Worm (Caenorhabditis elegans) whole organism, L3 larva: Measurements from ENCODE around the gene emc-1.

Experiments
- R02D3.7 ChIP-seq: fragments of 150-350 bp; optimal IDR thresholded peaks from 2 replicates; lab custom pipeline; 2014; ENCODE audit warnings: missing biosample characterization, missing genetic modification characterization
- ZK546.5 ChIP-seq: sonication (generic microtip); optimal IDR thresholded peaks from 2 replicates; lab custom pipeline; 2017; ENCODE audit warnings: missing biosample characterization, missing genetic modification characterization
- aly-2 ChIP-seq: fragments of 150-350 bp; optimal IDR thresholded peaks from 2 replicates; lab custom pipeline; 2014; ENCODE audit warnings: missing biosample characterization, missing genetic modification characterization
- ama-1 ChIP-seq: fragments of 150-350 bp; optimal IDR thresholded peaks from 2 replicates; lab custom pipeline; 2018
- ceh-16 ChIP-seq: sonication (generic microtip); optimal IDR thresholded peaks from 2 replicates; lab custom pipeline; 2017; ENCODE audit warnings: missing biosample characterization, missing genetic modification characterization
- ceh-28 ChIP-seq: fragments of 150-350 bp; optimal IDR thresholded peaks from 2 replicates; lab custom pipeline; 2014; ENCODE audit warnings: missing biosample characterization, missing genetic modification reagents, missing genetic modification characterization
- ceh-82 ChIP-seq: fragments of 150-350 bp; optimal IDR thresholded peaks from 2 replicates; lab custom pipeline; 2014; ENCODE audit warnings: missing biosample characterization, missing genetic modification characterization
- egl-5 ChIP-seq: fragments of 150-350 bp; optimal IDR thresholded peaks from 2 replicates; lab custom pipeline; 2017; ENCODE audit warnings: missing biosample characterization, missing genetic modification reagents, missing genetic modification characterization, inconsistent platforms
- elt-1 ChIP-seq: fragments of 150-350 bp; optimal IDR thresholded peaks from 2 replicates; lab custom pipeline; 2014; ENCODE audit warnings: missing biosample characterization, missing genetic modification characterization
- elt-2 ChIP-seq: sonication (generic microtip); optimal IDR thresholded peaks from 2 replicates; lab custom pipeline; 2016; ENCODE audit warnings: missing genetic modification reagents, mild to moderate bottlenecking, missing genetic modification characterization, missing compliant biosample characterization
- elt-3 ChIP-seq, 3 experiments: fragments of 150-350 bp in 1 of 3; sonication (generic microtip) in 2 of 3; optimal IDR thresholded peaks; 2 replicates in 2 of 3; 4 replicates in 1 of 3; lab custom pipeline; 2014 to 2017; ENCODE audit warnings: missing biosample characterization in 3 of 3, missing genetic modification characterization in 3 of 3
- fkh-10 ChIP-seq: sonication (generic microtip); optimal IDR thresholded peaks from 2 replicates; lab custom pipeline; 2017; ENCODE audit warnings: missing biosample characterization, missing genetic modification reagents, missing genetic modification characterization
- fos-1 ChIP-seq: fragments of 150-350 bp; optimal IDR thresholded peaks from 2 replicates; lab custom pipeline; 2014; ENCODE audit warnings: missing biosample characterization, missing genetic modification characterization
- hmg-11 ChIP-seq: sonication (generic microtip); optimal IDR thresholded peaks from 2 replicates; lab custom pipeline; 2016; ENCODE audit warnings: missing genetic modification characterization, missing compliant biosample characterization
- lin-15B ChIP-seq: fragments of 150-350 bp; optimal IDR thresholded peaks from 2 replicates; lab custom pipeline; 2014; ENCODE audit warnings: missing biosample characterization, missing genetic modification characterization
- lin-39 ChIP-seq: fragments of 150-350 bp; optimal IDR thresholded peaks from 2 replicates; lab custom pipeline; 2018; ENCODE audit warnings: missing biosample characterization, missing genetic modification reagents, missing genetic modification characterization
- mdl-1 ChIP-seq: fragments of 150-350 bp; optimal IDR thresholded peaks from 2 replicates; lab custom pipeline; 2014; ENCODE audit warnings: missing biosample characterization, missing genetic modification characterization
- mml-1 ChIP-seq: fragments of 150-350 bp; sonication (generic microtip); optimal IDR thresholded peaks from 3 replicates; lab custom pipeline; 2014; ENCODE audit warnings: missing biosample characterization, missing genetic modification characterization
- nfya-1 ChIP-seq: sonication (generic microtip); optimal IDR thresholded peaks from 2 replicates; lab custom pipeline; 2017; ENCODE audit warnings: missing genetic modification characterization, mild to moderate bottlenecking, missing compliant biosample characterization, antibody characterized with exemption, moderate library complexity; ENCODE audit not compliant: insufficient read depth
- nhr-23 ChIP-seq: fragments of 150-350 bp; optimal IDR thresholded peaks from 2 replicates; lab custom pipeline; 2014; ENCODE audit warnings: missing biosample characterization, missing genetic modification reagents, missing genetic modification characterization
- nhr-237 ChIP-seq: fragments of 150-350 bp; optimal IDR thresholded peaks from 2 replicates; lab custom pipeline; 2014; ENCODE audit warnings: missing biosample characterization, missing genetic modification characterization
- nhr-28 ChIP-seq: fragments of 150-350 bp; optimal IDR thresholded peaks from 2 replicates; lab custom pipeline; 2014; ENCODE audit warnings: missing biosample characterization, missing genetic modification characterization
- nhr-43 ChIP-seq: sonication (generic microtip); optimal IDR thresholded peaks from 2 replicates; lab custom pipeline; 2016; ENCODE audit warnings: mild to moderate bottlenecking, missing genetic modification characterization, missing compliant biosample characterization; ENCODE audit not compliant: poor library complexity, severe bottlenecking
- nhr-76 ChIP-seq: fragments of 150-350 bp; sonication (generic microtip); optimal IDR thresholded peaks from 5 replicates; lab custom pipeline; 2014; ENCODE audit warnings: missing biosample characterization, missing genetic modification characterization
- nhr-77 ChIP-seq: fragments of 150-350 bp; optimal IDR thresholded peaks from 2 replicates; lab custom pipeline; 2014; ENCODE audit warnings: missing biosample characterization, missing genetic modification characterization
- pha-4 ChIP-seq: fragments of 150-350 bp; optimal IDR thresholded peaks from 2 replicates; lab custom pipeline; 2014; ENCODE audit warnings: missing biosample characterization, missing genetic modification reagents, missing genetic modification characterization
- pqm-1 ChIP-seq: fragments of 150-350 bp; optimal IDR thresholded peaks from 2 replicates; lab custom pipeline; 2017; ENCODE audit warnings: missing biosample characterization, missing genetic modification characterization, inconsistent platforms
- sea-2 ChIP-seq: fragments of 150-350 bp; sonication (generic microtip); optimal IDR thresholded peaks from 4 replicates; lab custom pipeline; 2014; ENCODE audit warnings: missing biosample characterization, missing genetic modification reagents, missing genetic modification characterization
- skn-1 ChIP-seq: fragments of 150-350 bp; optimal IDR thresholded peaks from 2 replicates; lab custom pipeline; 2014; ENCODE audit warnings: missing biosample characterization, missing genetic modification characterization
- snpc-4 ChIP-seq: fragments of 150-350 bp; optimal IDR thresholded peaks from 2 replicates; lab custom pipeline; 2014; ENCODE audit warnings: missing biosample characterization, missing genetic modification characterization
- unc-39 ChIP-seq: sonication (generic microtip); optimal IDR thresholded peaks from 4 replicates; lab custom pipeline; 2017; ENCODE audit warnings: missing biosample characterization, missing genetic modification characterization
- unc-62 ChIP-seq: fragments of 150-350 bp; sonication (generic microtip); optimal IDR thresholded peaks from 4 replicates; lab custom pipeline; 2014; ENCODE audit warnings: missing biosample characterization, missing genetic modification reagents, missing genetic modification characterization

emc-1 gene

ce11 chrII:1517354-1517753 lies 17.2 kb upstream of the emc-1 start, which contains the start of gene math-45:
Gene math-45 (minus strand): TSS chrII:1517454.
- peak; percentile 43 for TF ChIP-seq elt-2 (tag; lab: Kevin White, UChicago)
- TF ChIP-seq egl-5 = no peak
- no peak for TF ChIP-seq ZK546.5 (tag; lab: Kevin White, UChicago)

DNA sequence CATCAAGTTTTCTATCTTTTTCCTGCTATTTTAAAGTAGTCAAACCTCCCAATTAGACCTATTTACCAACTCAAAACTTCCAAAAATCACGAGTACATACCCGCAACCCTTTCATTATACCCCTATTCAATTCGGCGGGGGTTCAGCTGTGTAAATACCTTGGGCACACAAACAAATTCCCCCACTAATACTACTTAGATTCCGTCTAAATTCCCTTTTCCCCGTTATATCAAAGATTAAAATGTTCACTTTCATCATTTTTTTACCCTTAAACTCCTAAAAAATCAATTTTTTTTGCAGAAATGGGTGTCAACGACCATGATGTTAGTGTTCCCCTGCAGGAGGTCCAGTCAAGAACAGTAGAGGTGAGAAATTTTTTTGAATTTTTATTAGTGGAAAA lies 4.1 kb upstream of the emc-1 start, which contains the start of gene fdgt-1:
TSS of gene fdgt-1 (plus strand) at position 301 of the 400 bp plus-strand sequence.
- TF ChIP-seq aly-2 (tag; lab: Kevin White, UChicago) (no peak), ZK546.5 (tag; lab: Kevin White, UChicago) (no peak), pha-4 (tag; lab: Kevin White, UChicago) (peak; percentile 70), nhr-28 (no peak)

- TF ChIP-seq unc-39 (tag; lab: Kevin White, UChicago) = no peak
- peak; percentile 68 for TF ChIP-seq elt-2 (tag; lab: Kevin White, UChicago)
- TF ChIP-seq pha-4 (tag; lab: Kevin White, UChicago) = peak; percentile 40
- TF ChIP-seq nhr-237 (tag; lab: Kevin White, UChicago) = no peak
- TF ChIP-seq elt-3 (tag; optimal IDR thresholded peaks at IDR 0.05; lab: Kevin White, UChicago) = peak in 1 of 3 experiments; percentile 83
- no peak for TF ChIP-seq ceh-16 (tag; lab: Kevin White, UChicago)
- peak; percentile 20 for TF ChIP-seq pqm-1 (tag; lab: Kevin White, UChicago)
Observed at ce11 chrII:1503663-1504062, 3.5 kb upstream of the emc-1 start.

DNA sequence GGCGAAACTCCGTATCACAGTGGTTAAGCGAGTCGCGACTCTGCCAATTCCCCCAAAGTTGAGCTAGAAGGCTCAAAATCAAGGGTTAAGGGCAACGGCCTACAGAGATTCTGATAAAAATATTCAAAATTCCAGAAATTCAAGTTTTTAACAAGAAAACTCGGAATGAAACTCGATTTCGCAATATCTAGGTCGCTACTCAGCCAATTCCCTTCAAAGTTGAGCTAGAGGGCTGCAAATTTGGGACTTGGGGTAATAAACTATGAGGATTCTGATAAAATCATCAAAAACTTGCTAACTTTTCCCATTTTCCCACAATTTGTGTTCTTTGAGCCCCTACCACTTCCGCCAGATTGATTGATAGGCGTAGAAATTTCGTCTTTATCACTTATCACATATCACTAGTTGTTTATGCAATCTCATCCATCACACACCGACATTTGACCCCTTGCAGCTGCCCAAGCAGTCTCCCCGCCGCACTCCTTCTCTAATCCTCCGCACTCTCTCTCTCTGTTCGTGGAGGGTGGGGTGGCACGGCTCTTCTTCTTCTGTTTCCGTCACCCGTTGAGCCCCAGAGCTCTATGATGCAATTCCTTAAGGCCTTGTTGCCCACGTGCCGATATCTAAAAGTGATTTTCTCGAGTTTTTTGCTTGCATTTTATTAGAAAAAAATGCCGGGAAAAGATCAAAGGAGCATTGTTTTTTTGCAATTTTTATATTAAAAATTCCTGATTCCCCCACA lies 1.7 kb upstream of the emc-1 start:
- TF ChIP-seq nhr-76 (tag; lab: Kevin White, UChicago) (no peak), nfya-1 (tag; lab: Kevin White, UChicago) (peak; percentile 59), nhr-237 (tag; lab: Kevin White, UChicago) (no peak), egl-5 (peak; percentile 51), aly-2 (tag; lab: Kevin White, UChicago) (no peak), nhr-77 (tag; lab: Kevin White, UChicago) (no peak), unc-62 (peak; percentile 38), ceh-82 (tag; lab: Kevin White, UChicago) (no peak), elt-1 (no peak), ceh-28 (no peak), sea-2 (no peak), lin-15B (tag; lab: Kevin White, UChicago) (peak; percentile 1), fkh-10 (GFP tag; lab: Kevin White, UChicago) (no peak), mml-1 (tag; lab: Kevin White, UChicago) (no peak), ama-1 (lab: Kevin White, UChicago) (no peak), mdl-1 (tag; lab: Kevin White, UChicago) (peak; percentile 65), fos-1 (tag; lab: Kevin White, UChicago) (no peak), lin-39 (peak; percentile 90), nhr-23 (tag; lab: Kevin White, UChicago) (no peak), hmg-11 (peak; percentile 49)

DNA sequence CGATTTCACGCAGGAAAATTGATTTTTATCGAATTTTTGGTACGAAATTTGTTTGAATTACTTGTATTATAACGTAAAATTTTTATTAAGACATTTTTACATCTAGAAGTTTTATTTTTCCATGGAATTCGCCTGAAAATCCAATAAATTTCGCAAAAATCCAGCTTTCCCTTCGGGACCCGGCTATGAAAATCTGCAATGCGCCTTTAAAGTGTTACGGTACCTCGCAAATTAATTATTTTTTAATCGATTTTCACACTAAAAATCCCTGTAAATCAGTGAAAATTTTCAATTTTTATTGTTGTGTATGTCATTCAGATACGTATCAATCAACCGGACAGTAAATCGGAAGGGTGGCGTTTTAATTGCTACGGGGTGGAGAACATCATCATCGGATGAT lies 829 bp upstream of the emc-1 start:
- TF ChIP-seq pha-4 (tag; lab: Kevin White, UChicago) (no peak), R02D3.7 (tag; lab: Kevin White, UChicago) (no peak)

- TF ChIP-seq skn-1 (tag; lab: Kevin White, UChicago) = no peak
- TF ChIP-seq snpc-4 (tag; lab: Kevin White, UChicago) = no peak
- TF ChIP-seq ceh-16 (tag; lab: Kevin White, UChicago) = no peak
- TF ChIP-seq nhr-43 (tag; lab: Kevin White, UChicago) = no peak
- no peak for TF ChIP-seq R02D3.7 (tag; lab: Kevin White, UChicago)
Observed at ce11 chrII:1490813-1491212, 9.3 kb downstream of the emc-1 start.
